Worm (Caenorhabditis elegans) whole organism, young adult: ENCODE results near the gene cyp-44A1.

Experiments
- B0336.3 ChIP-seq: fragments of 200-800 bp; sonication (Bioruptor generic); IDR thresholded peaks from 2 replicates; pipeline ENCODE4 v1.3.6; 2022; ENCODE audit warnings: missing genetic modification characterization, missing compliant biosample characterization
- F52B5.7 ChIP-seq: sonication (generic microtip); optimal IDR thresholded peaks from 2 replicates; lab custom pipeline; 2016; ENCODE audit warnings: mild to moderate bottlenecking, missing genetic modification characterization, missing compliant biosample characterization
- F55B11.4 ChIP-seq: sonication (generic microtip); optimal IDR thresholded peaks from 2 replicates; lab custom pipeline; 2016; ENCODE audit warnings: missing compliant biosample characterization, missing genetic modification characterization, borderline replicate concordance; ENCODE audit not compliant: insufficient read depth
- K11D2.4 ChIP-seq: fragments of 200-800 bp; sonication (Bioruptor generic); IDR thresholded peaks from 2 replicates; pipeline ENCODE4 v1.3.6; 2022; ENCODE audit warnings: missing genetic modification reagents, missing genetic modification characterization, missing compliant biosample characterization
- ZK185.1 ChIP-seq: sonication (generic microtip); optimal IDR thresholded peaks from 2 replicates; lab custom pipeline; 2016; ENCODE audit warnings: mild to moderate bottlenecking, missing genetic modification characterization, missing compliant biosample characterization; ENCODE audit not compliant: poor library complexity, severe bottlenecking
- cebp-2 ChIP-seq: fragments of 200-800 bp; sonication (Bioruptor generic); IDR thresholded peaks from 2 replicates; pipeline ENCODE4 v1.3.6; 2022; ENCODE audit warnings: missing genetic modification characterization, missing compliant biosample characterization
- dox-1 ChIP-seq: fragments of 200-800 bp; sonication (Bioruptor generic); IDR thresholded peaks from 2 replicates; pipeline ENCODE4 v1.3.6; 2022; ENCODE audit warnings: missing genetic modification reagents, missing genetic modification characterization, missing compliant biosample characterization
- egrh-3 ChIP-seq: fragments of 200-800 bp; sonication (Bioruptor generic); IDR thresholded peaks from 2 replicates; pipeline ENCODE4 v1.3.6; 2022; ENCODE audit warnings: missing genetic modification reagents, missing genetic modification characterization, missing compliant biosample characterization
- ets-4 ChIP-seq: fragments of 200-800 bp; sonication (Bioruptor generic); optimal IDR thresholded peaks from 2 replicates; lab custom pipeline; 2018; ENCODE audit warnings: mild to moderate bottlenecking, missing genetic modification characterization, missing compliant biosample characterization
- him-1 ChIP-seq: sonication (generic microtip); optimal IDR thresholded peaks from 2 replicates; lab custom pipeline; 2016; ENCODE audit warnings: missing genotype, missing genetic modification reagents, missing genetic modification characterization, missing compliant biosample characterization
- lin-26 ChIP-seq: fragments of 200-800 bp; sonication (Bioruptor generic); IDR thresholded peaks from 2 replicates; pipeline ENCODE4 v1.3.6; 2022; ENCODE audit warnings: missing genetic modification reagents, missing genetic modification characterization, missing compliant biosample characterization
- lin-40 ChIP-seq: sonication (generic microtip); optimal IDR thresholded peaks from 2 replicates; lab custom pipeline; 2016; ENCODE audit warnings: missing genetic modification characterization, mild to moderate bottlenecking, missing compliant biosample characterization, missing genotype, missing genetic modification reagents
- lir-1 ChIP-seq: fragments of 200-800 bp; sonication (Bioruptor generic); conservative IDR thresholded peaks from 2 replicates; pipeline ENCODE4 v1.3.6; 2022; ENCODE audit warnings: missing genetic modification reagents, missing genetic modification characterization, missing compliant biosample characterization
- madf-10 ChIP-seq: sonication (generic microtip); optimal IDR thresholded peaks from 2 replicates; lab custom pipeline; 2016; ENCODE audit warnings: mild to moderate bottlenecking, missing genetic modification characterization, missing compliant biosample characterization
- madf-6 ChIP-seq: fragments of 200-800 bp; sonication (Bioruptor generic); IDR thresholded peaks from 2 replicates; pipeline ENCODE4 v1.3.6; 2022; ENCODE audit warnings: missing genetic modification reagents, missing genetic modification characterization, missing compliant biosample characterization
- mcd-1 ChIP-seq: fragments of 200-800 bp; sonication (Bioruptor generic); IDR thresholded peaks from 2 replicates; pipeline ENCODE4 v1.3.6; 2022; ENCODE audit warnings: missing genetic modification reagents, missing genetic modification characterization, missing compliant biosample characterization
- nfyb-1 ChIP-seq: fragments of 200-800 bp; sonication (Bioruptor generic); IDR thresholded peaks from 2 replicates; pipeline ENCODE4 v1.3.6; 2022; ENCODE audit warnings: missing genetic modification reagents, missing genetic modification characterization, missing compliant biosample characterization
- nhr-27 ChIP-seq: fragments of 200-800 bp; sonication (Bioruptor generic); optimal IDR thresholded peaks from 2 replicates; lab custom pipeline; 2018; ENCODE audit warnings: mild to moderate bottlenecking, missing genetic modification characterization, moderate library complexity, missing compliant biosample characterization
- nhr-80 ChIP-seq: sonication (generic microtip); optimal IDR thresholded peaks from 2 replicates; lab custom pipeline; 2016; ENCODE audit warnings: missing genetic modification characterization, missing compliant biosample characterization
- pbrm-1 ChIP-seq: fragments of 200-800 bp; sonication (Bioruptor generic); IDR thresholded peaks from 2 replicates; pipeline ENCODE4 v1.3.6; 2022; ENCODE audit warnings: missing genetic modification reagents, missing genetic modification characterization, missing compliant biosample characterization
- sdz-38 ChIP-seq: sonication (generic microtip); optimal IDR thresholded peaks from 2 replicates; lab custom pipeline; 2016; ENCODE audit warnings: missing genotype, missing genetic modification characterization, missing compliant biosample characterization
- sea-2 ChIP-seq: fragments of 200-800 bp; sonication (Bioruptor generic); IDR thresholded peaks from 2 replicates; pipeline ENCODE4 v1.3.6; 2022; ENCODE audit warnings: missing genetic modification characterization, missing compliant biosample characterization
- snpc-1.1 ChIP-seq: sonication (generic microtip); optimal IDR thresholded peaks from 2 replicates; lab custom pipeline; 2017; ENCODE audit warnings: missing genetic modification characterization, mild to moderate bottlenecking, missing compliant biosample characterization, antibody characterized with exemption, moderate library complexity, missing genotype, missing genetic modification reagents; ENCODE audit not compliant: insufficient read depth
- sptf-2 ChIP-seq: fragments of 200-800 bp; sonication (Bioruptor generic); optimal IDR thresholded peaks from 2 replicates; lab custom pipeline; 2018; ENCODE audit warnings: mild to moderate bottlenecking, missing genetic modification characterization, missing compliant biosample characterization
- unc-62 ChIP-seq: fragments of 150-350 bp; optimal IDR thresholded peaks from 2 replicates; lab custom pipeline; 2014; ENCODE audit warnings: missing biosample characterization, missing genetic modification reagents, missing genetic modification characterization
- ztf-6 ChIP-seq: fragments of 200-800 bp; sonication (Bioruptor generic); IDR thresholded peaks from 2 replicates; pipeline ENCODE4 v1.3.6; 2022; ENCODE audit warnings: missing genetic modification reagents, missing genetic modification characterization, missing compliant biosample characterization

Gene cyp-44A1

DNA sequence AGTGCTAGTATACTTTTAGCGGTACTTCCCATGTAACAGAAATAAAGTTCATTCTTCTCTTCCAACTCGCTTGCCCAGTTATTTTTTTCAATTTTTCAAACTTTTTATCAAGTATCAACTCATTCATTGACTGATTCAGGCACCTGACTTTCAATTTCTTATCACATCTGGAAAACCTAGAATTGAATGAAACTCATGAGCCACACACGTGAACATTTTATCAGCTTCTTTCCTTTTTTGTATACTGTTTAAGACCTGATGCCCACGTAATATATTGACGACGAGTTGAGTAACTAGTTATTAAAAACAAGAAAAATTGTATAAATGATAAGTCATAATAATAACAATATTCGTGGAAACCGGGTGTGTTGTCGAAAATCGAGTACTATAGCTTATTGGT is 49.7 kb downstream of the cyp-44A1 start:
- no peak for TF ChIP-seq F55B11.4 (tag; lab: Kevin White, UChicago)
- TF ChIP-seq dox-1: no peak
- TF ChIP-seq nhr-80: peak; percentile 2
- TF ChIP-seq F52B5.7 (tag; lab: Kevin White, UChicago): no peak
- no peak for TF ChIP-seq lin-26 (GFP tag; lab: Robert Waterston, UW)
- no peak for TF ChIP-seq pbrm-1 (GFP tag; lab: Robert Waterston, UW)
- TF ChIP-seq, all 124 proteins: peak for 1

DNA sequence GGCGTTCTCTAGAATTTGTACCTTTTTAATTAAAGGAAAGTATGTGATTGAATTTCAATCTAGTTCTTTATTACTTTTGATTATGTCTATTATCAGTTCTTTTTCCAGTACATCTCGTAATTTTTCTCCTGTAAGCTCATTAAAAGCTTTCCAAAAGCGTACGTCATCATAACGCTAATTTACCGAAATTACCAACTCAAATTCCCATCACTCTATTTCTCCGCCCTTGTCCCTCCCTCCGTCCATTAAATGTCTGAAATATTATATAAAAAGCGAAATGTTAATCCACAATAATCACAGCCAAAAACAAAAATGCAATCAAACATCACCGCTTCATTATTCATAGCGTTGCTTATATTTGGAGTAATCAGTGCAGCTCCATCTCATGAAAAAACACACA is 50.5 kb downstream of the cyp-44A1 start, which contains the start of gene ins-12:
Gene ins-12, plus strand, starts transcription at position 301 of the 400 bp plus-strand sequence.
- no peak for TF ChIP-seq nhr-27
- no peak for TF ChIP-seq sdz-38 (tag; lab: Kevin White, UChicago)
- TF ChIP-seq cebp-2 (GFP tag; lab: Robert Waterston, UW): no peak
- no peak for TF ChIP-seq lir-1
- no peak for TF ChIP-seq K11D2.4 (GFP tag; lab: Robert Waterston, UW)
- TF ChIP-seq ets-4 (GFP tag; lab: Kevin White, UChicago): no peak
- TF ChIP-seq madf-10: no peak
- TF ChIP-seq ZK185.1: no peak
- TF ChIP-seq ztf-6 (GFP tag; lab: Robert Waterston, UW): no peak
- no peak for TF ChIP-seq him-1 (tag; lab: Kevin White, UChicago)
- TF ChIP-seq lin-26 (GFP tag; lab: Robert Waterston, UW): no peak
- TF ChIP-seq egrh-3: no peak
- no peak for TF ChIP-seq B0336.3 (GFP tag; lab: Robert Waterston, UW)
- TF ChIP-seq madf-6 (GFP tag; lab: Robert Waterston, UW): no peak
- no peak for TF ChIP-seq sptf-2
- no peak for TF ChIP-seq sea-2 (GFP tag; lab: Robert Waterston, UW)
- no peak for TF ChIP-seq lin-40 (tag; lab: Kevin White, UChicago)
- no peak for TF ChIP-seq nfyb-1

DNA sequence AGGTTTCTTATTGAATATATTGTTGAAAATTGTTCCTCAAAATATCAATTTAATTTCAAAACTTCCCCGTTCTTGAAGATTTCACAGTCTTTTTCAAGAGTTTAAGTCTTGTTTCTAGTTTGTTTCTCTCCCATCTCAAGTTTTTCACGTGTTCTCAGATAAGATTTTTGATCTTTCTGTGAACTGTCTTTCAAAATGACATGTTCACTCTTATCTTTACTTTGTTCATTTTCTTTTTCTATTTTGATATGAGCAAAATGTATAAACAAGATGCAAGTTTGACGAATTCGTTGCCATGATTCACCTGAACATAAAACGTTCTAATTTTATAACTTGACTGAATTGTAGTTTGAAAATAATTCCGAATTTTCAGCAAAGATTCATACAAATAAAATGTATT is 50.9 kb downstream of the cyp-44A1 start:
- no peak for TF ChIP-seq mcd-1 (GFP tag; lab: Robert Waterston, UW)
- peak; percentile 27 for TF ChIP-seq nhr-80
- peak; percentile 11 for TF ChIP-seq unc-62 (GFP tag; lab: Kevin White, UChicago)

DNA sequence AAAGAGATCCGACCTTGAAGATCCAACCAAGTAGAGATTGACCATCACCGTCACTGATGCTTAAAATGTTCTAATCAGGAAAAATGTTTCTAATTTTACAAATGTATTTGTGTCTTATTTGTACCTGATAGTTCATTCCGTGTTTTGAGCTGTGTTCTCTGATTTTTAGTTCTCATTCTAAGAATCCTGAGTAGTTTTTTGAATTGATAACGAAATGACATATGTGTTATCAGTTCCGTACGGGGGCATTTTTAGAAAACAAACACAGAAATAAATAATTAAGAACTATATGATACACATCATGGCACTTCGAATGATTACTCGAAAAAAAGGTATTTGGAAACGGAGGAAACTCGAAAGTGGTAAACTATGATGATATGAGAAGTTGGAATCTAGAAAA is 51.7 kb downstream of the cyp-44A1 start:
- no peak for TF ChIP-seq snpc-1.1 (tag; lab: Kevin White, UChicago)
